Worm (Caenorhabditis elegans) whole organism, young adult: Measurements from ENCODE around the gene R10E9.3.

Experiments used
- B0019.2 ChIP-seq: fragments of 200-800 bp; sonication (Bioruptor generic); conservative IDR thresholded peaks from 2 replicates; pipeline ENCODE4 v1.3.6; 2022; ENCODE audit warnings: missing genetic modification reagents, missing genetic modification characterization, missing compliant biosample characterization
- B0261.1 ChIP-seq: sonication (generic microtip); optimal IDR thresholded peaks from 2 replicates; lab custom pipeline; 2016; ENCODE audit warnings: mild to moderate bottlenecking, missing genetic modification characterization, moderate library complexity, missing compliant biosample characterization
- C17E4.6 ChIP-seq: fragments of 200-800 bp; sonication (Bioruptor generic); IDR thresholded peaks from 2 replicates; pipeline ENCODE4 v1.3.6; 2022; ENCODE audit warnings: missing genetic modification reagents, missing genetic modification characterization, missing compliant biosample characterization
- K11D2.4 ChIP-seq: fragments of 200-800 bp; sonication (Bioruptor generic); IDR thresholded peaks from 2 replicates; pipeline ENCODE4 v1.3.6; 2022; ENCODE audit warnings: missing genetic modification reagents, missing genetic modification characterization, missing compliant biosample characterization
- K12H6.12 ChIP-seq: fragments of 200-800 bp; sonication (Bioruptor generic); optimal IDR thresholded peaks from 2 replicates; lab custom pipeline; 2018; ENCODE audit warnings: mild to moderate bottlenecking, missing genetic modification characterization, missing compliant biosample characterization
- T07F8.4 ChIP-seq: sonication (generic microtip); optimal IDR thresholded peaks from 2 replicates; lab custom pipeline; 2016; ENCODE audit warnings: mild to moderate bottlenecking, missing genetic modification characterization, moderate library complexity, missing compliant biosample characterization
- Y56A3A.18 ChIP-seq: fragments of 200-800 bp; sonication (Bioruptor generic); IDR thresholded peaks from 2 replicates; pipeline ENCODE4 v1.3.6; 2022; ENCODE audit warnings: missing genetic modification reagents, missing genetic modification characterization, missing compliant biosample characterization
- Y67H2A.10 ChIP-seq: fragments of 200-800 bp; sonication (Bioruptor generic); conservative IDR thresholded peaks from 2 replicates; pipeline ENCODE4 v1.3.6; 2022; ENCODE audit warnings: missing genetic modification reagents, missing genetic modification characterization, missing compliant biosample characterization
- aptf-2 ChIP-seq: fragments of 200-800 bp; sonication (Bioruptor generic); conservative IDR thresholded peaks from 2 replicates; pipeline ENCODE4 v1.3.6; 2022; ENCODE audit warnings: missing genetic modification reagents, missing genetic modification characterization, missing compliant biosample characterization
- atf-7 ChIP-seq: sonication (generic microtip); optimal IDR thresholded peaks from 2 replicates; lab custom pipeline; 2017; ENCODE audit warnings: mild to moderate bottlenecking, missing genetic modification characterization, missing compliant biosample characterization
- attf-5 ChIP-seq: fragments of 200-800 bp; sonication (Bioruptor generic); optimal IDR thresholded peaks from 2 replicates; lab custom pipeline; 2018; ENCODE audit warnings: mild to moderate bottlenecking, missing genetic modification characterization, missing compliant biosample characterization
- attf-6 ChIP-seq: fragments of 200-800 bp; sonication (Bioruptor generic); IDR thresholded peaks from 2 replicates; pipeline ENCODE4 v1.3.6; 2022; ENCODE audit warnings: missing genetic modification reagents, missing genetic modification characterization, missing compliant biosample characterization
- bed-1 ChIP-seq: fragments of 200-800 bp; sonication (Bioruptor generic); IDR thresholded peaks from 2 replicates; pipeline ENCODE4 v1.3.6; 2022; ENCODE audit warnings: missing genetic modification reagents, missing genetic modification characterization, missing compliant biosample characterization
- bed-2 ChIP-seq: fragments of 200-800 bp; sonication (Bioruptor generic); IDR thresholded peaks from 2 replicates; pipeline ENCODE4 v1.3.6; 2022; ENCODE audit warnings: missing genetic modification reagents, missing genetic modification characterization, missing compliant biosample characterization
- ceh-27 ChIP-seq: fragments of 200-800 bp; sonication (Bioruptor generic); optimal IDR thresholded peaks from 2 replicates; lab custom pipeline; 2018; ENCODE audit warnings: mild to moderate bottlenecking, missing genetic modification characterization, moderate library complexity, missing compliant biosample characterization
- ceh-91 ChIP-seq: fragments of 200-800 bp; sonication (Bioruptor generic); IDR thresholded peaks from 2 replicates; pipeline ENCODE4 v1.3.6; 2022; ENCODE audit warnings: missing genetic modification reagents, missing genetic modification characterization, missing compliant biosample characterization
- dpl-1 ChIP-seq: fragments of 150-350 bp; optimal IDR thresholded peaks from 2 replicates; lab custom pipeline; 2014; ENCODE audit warnings: missing biosample characterization, missing genetic modification reagents, missing genetic modification characterization
- egrh-3 ChIP-seq: fragments of 200-800 bp; sonication (Bioruptor generic); IDR thresholded peaks from 2 replicates; pipeline ENCODE4 v1.3.6; 2022; ENCODE audit warnings: missing genetic modification reagents, missing genetic modification characterization, missing compliant biosample characterization
- fkh-3 ChIP-seq: sonication (generic microtip); optimal IDR thresholded peaks from 2 replicates; lab custom pipeline; 2016; ENCODE audit warnings: mild to moderate bottlenecking, missing genetic modification characterization, missing compliant biosample characterization
- hlh-26 ChIP-seq: fragments of 200-800 bp; sonication (Bioruptor generic); conservative IDR thresholded peaks from 2 replicates; pipeline ENCODE4 v1.3.6; 2022; ENCODE audit warnings: missing genetic modification reagents, missing genetic modification characterization, missing compliant biosample characterization
- hmg-20 ChIP-seq: fragments of 200-800 bp; sonication (Bioruptor generic); IDR thresholded peaks from 2 replicates; pipeline ENCODE4 v1.3.6; 2022; ENCODE audit warnings: missing genetic modification reagents, missing genetic modification characterization, missing compliant biosample characterization
- hrde-1 ChIP-seq: sonication (generic microtip); optimal IDR thresholded peaks from 2 replicates; lab custom pipeline; 2016; ENCODE audit warnings: missing genetic modification characterization, mild to moderate bottlenecking, missing compliant biosample characterization, moderate library complexity, missing genotype, missing genetic modification reagents, borderline replicate concordance
- lag-1 ChIP-seq: fragments of 200-800 bp; sonication (Bioruptor generic); IDR thresholded peaks from 2 replicates; pipeline ENCODE4 v1.3.6; 2022; ENCODE audit warnings: missing genetic modification reagents, missing genetic modification characterization, missing compliant biosample characterization
- let-526 ChIP-seq: fragments of 200-800 bp; sonication (Bioruptor generic); IDR thresholded peaks from 2 replicates; pipeline ENCODE4 v1.3.6; 2022; ENCODE audit warnings: missing genetic modification reagents, missing genetic modification characterization, missing compliant biosample characterization
- let-607 ChIP-seq, 2 experiments: fragments of 200-800 bp in 1 of 2; sonication (Bioruptor generic) in 1 of 2; sonication (generic microtip) in 1 of 2; optimal IDR thresholded peaks; 2 replicates each; lab custom pipeline; 2016 to 2018; ENCODE audit warnings: mild to moderate bottlenecking in 2 of 2, missing compliant biosample characterization in 2 of 2, missing genetic modification characterization in 2 of 2, moderate library complexity in 2 of 2, missing genotype in 1 of 2
- lin-35 ChIP-seq, 3 experiments: fragments of 150-350 bp in 2 of 3; sonication (generic microtip) in 1 of 3; optimal IDR thresholded peaks; 2 replicates each; lab custom pipeline; 2014 to 2018; ENCODE audit warnings: missing biosample characterization in 3 of 3, missing genetic modification characterization in 3 of 3, missing genetic modification reagents in 3 of 3
- madf-10 ChIP-seq: sonication (generic microtip); optimal IDR thresholded peaks from 2 replicates; lab custom pipeline; 2016; ENCODE audit warnings: mild to moderate bottlenecking, missing genetic modification characterization, missing compliant biosample characterization
- madf-3 ChIP-seq: fragments of 200-800 bp; sonication (Bioruptor generic); IDR thresholded peaks from 2 replicates; pipeline ENCODE4 v1.3.6; 2022; ENCODE audit warnings: missing genetic modification reagents, missing genetic modification characterization, missing compliant biosample characterization
- madf-6 ChIP-seq: fragments of 200-800 bp; sonication (Bioruptor generic); IDR thresholded peaks from 2 replicates; pipeline ENCODE4 v1.3.6; 2022; ENCODE audit warnings: missing genetic modification reagents, missing genetic modification characterization, missing compliant biosample characterization
- mxl-1 ChIP-seq: sonication (generic microtip); optimal IDR thresholded peaks from 2 replicates; lab custom pipeline; 2016; ENCODE audit warnings: missing genetic modification characterization, missing compliant biosample characterization
- nhr-27 ChIP-seq: fragments of 200-800 bp; sonication (Bioruptor generic); optimal IDR thresholded peaks from 2 replicates; lab custom pipeline; 2018; ENCODE audit warnings: mild to moderate bottlenecking, missing genetic modification characterization, moderate library complexity, missing compliant biosample characterization
- rec-8 ChIP-seq, 2 experiments: sonication (generic microtip); optimal IDR thresholded peaks; 2 replicates each; lab custom pipeline; 2016; ENCODE audit warnings: mild to moderate bottlenecking in 2 of 2, missing genetic modification characterization in 2 of 2, missing genetic modification reagents in 2 of 2, missing genotype in 2 of 2, missing biosample characterization in 1 of 2, missing compliant biosample characterization in 1 of 2, moderate library complexity in 1 of 2
- sdz-38 ChIP-seq: sonication (generic microtip); optimal IDR thresholded peaks from 2 replicates; lab custom pipeline; 2016; ENCODE audit warnings: missing genotype, missing genetic modification characterization, missing compliant biosample characterization
- sea-2 ChIP-seq: fragments of 200-800 bp; sonication (Bioruptor generic); IDR thresholded peaks from 2 replicates; pipeline ENCODE4 v1.3.6; 2022; ENCODE audit warnings: missing genetic modification characterization, missing compliant biosample characterization
- snpc-1.1 ChIP-seq: sonication (generic microtip); optimal IDR thresholded peaks from 2 replicates; lab custom pipeline; 2017; ENCODE audit warnings: missing genetic modification characterization, mild to moderate bottlenecking, missing compliant biosample characterization, antibody characterized with exemption, moderate library complexity, missing genotype, missing genetic modification reagents; ENCODE audit not compliant: insufficient read depth
- snpc-1.3 ChIP-seq: sonication (generic microtip); optimal IDR thresholded peaks from 2 replicates; lab custom pipeline; 2017; ENCODE audit warnings: missing genetic modification characterization, mild to moderate bottlenecking, missing compliant biosample characterization, antibody characterized with exemption, moderate library complexity, missing genotype, missing genetic modification reagents; ENCODE audit not compliant: insufficient read depth
- unc-62 ChIP-seq: fragments of 150-350 bp; optimal IDR thresholded peaks from 2 replicates; lab custom pipeline; 2014; ENCODE audit warnings: missing biosample characterization, missing genetic modification reagents, missing genetic modification characterization
- xnd-1 ChIP-seq: sonication (generic microtip); optimal IDR thresholded peaks from 2 replicates; lab custom pipeline; 2016; ENCODE audit warnings: missing genotype, missing genetic modification reagents, missing genetic modification characterization, missing compliant biosample characterization
- zfh-2 ChIP-seq: fragments of 200-800 bp; sonication (Bioruptor generic); conservative IDR thresholded peaks from 2 replicates; pipeline ENCODE4 v1.3.6; 2022; ENCODE audit warnings: missing genetic modification reagents, missing genetic modification characterization, missing compliant biosample characterization
- ztf-18 ChIP-seq: sonication (generic microtip); optimal IDR thresholded peaks from 2 replicates; lab custom pipeline; 2016; ENCODE audit warnings: missing genotype, mild to moderate bottlenecking, missing genetic modification characterization, missing compliant biosample characterization
- ztf-3 ChIP-seq: fragments of 200-800 bp; sonication (Bioruptor generic); optimal IDR thresholded peaks from 2 replicates; lab custom pipeline; 2018; ENCODE audit warnings: mild to moderate bottlenecking, missing genetic modification characterization, missing compliant biosample characterization

The R10E9.3 gene

DNA sequence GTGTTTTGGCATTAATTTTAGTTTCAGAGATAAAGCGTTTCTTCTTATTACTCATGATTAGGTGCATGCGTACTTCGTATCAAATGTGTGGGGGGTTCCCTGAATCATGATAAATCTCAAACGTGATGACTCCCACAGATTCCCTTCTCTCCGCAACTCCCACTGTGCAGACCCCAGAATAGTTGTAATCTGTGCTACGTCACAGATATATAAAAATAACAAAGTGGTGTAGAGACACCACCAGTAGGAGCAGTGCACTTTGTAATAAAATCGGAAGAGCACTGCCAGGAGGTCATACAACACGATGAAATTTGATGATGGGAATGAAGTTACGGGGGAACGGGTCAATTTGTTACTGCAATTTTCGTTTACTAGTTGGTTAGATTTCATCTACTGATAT lies 31.3 kb downstream of the R10E9.3 start:
- no peak for TF ChIP-seq lag-1
- TF ChIP-seq K11D2.4: no peak
- TF ChIP-seq hmg-20 (GFP tag; lab: Robert Waterston, UW): no peak
- TF ChIP-seq B0019.2: no peak
- no peak for TF ChIP-seq zfh-2 (GFP tag; lab: Robert Waterston, UW)
- TF ChIP-seq attf-5 (GFP tag; lab: Kevin White, UChicago): no peak
- no peak for TF ChIP-seq attf-6
- TF ChIP-seq ztf-18: no peak
- TF ChIP-seq xnd-1: no peak
- TF ChIP-seq mxl-1: no peak
- no peak for TF ChIP-seq rec-8 (tag; optimal IDR thresholded peaks at IDR 0.05; lab: Kevin White, UChicago)
- TF ChIP-seq bed-1 (GFP tag; lab: Robert Waterston, UW): no peak
- TF ChIP-seq madf-3: no peak
- TF ChIP-seq, all 124 proteins: peak for 0

DNA sequence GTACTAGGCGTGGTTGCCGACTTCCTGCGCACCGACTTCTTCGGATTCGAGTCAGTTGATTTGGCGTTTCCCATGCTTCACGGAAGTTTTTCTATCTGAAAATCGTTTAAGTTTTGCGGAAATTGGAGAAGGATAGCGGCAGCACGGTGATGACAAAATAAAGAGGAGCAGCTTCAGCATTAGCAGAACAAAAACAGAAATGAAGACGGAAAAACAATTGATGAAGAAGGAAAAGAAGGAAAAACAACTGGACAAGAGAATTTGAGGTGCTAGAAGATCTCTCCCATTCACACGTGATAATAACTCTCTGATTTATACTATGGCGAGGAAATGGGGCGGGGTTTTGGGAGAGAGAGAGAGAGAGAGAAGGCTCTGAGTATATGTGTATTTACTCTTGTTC lies 32.1 kb downstream of the R10E9.3 start, which contains the start of gene glb-11:
glb-11 (minus strand) TSS at position 101 of the 400 bp plus-strand sequence.
- TF ChIP-seq lin-35 (GFP tag; optimal IDR thresholded peaks at IDR 0.05; lab: Kevin White, UChicago) (no peak), snpc-1.1 (no peak), xnd-1 (no peak), sea-2 (GFP tag; lab: Robert Waterston, UW) (no peak), sdz-38 (tag; lab: Kevin White, UChicago) (no peak), let-607 (tag; optimal IDR thresholded peaks at IDR 0.05; lab: Kevin White, UChicago) (no peak), snpc-1.3 (tag; lab: Kevin White, UChicago) (no peak), ceh-91 (GFP tag; lab: Robert Waterston, UW) (no peak), let-526 (GFP tag; lab: Robert Waterston, UW) (no peak), Y67H2A.10 (GFP tag; lab: Robert Waterston, UW) (no peak), madf-6 (GFP tag; lab: Robert Waterston, UW) (no peak), B0261.1 (tag; lab: Kevin White, UChicago) (no peak), hlh-26 (GFP tag; lab: Robert Waterston, UW) (no peak), Y56A3A.18 (GFP tag; lab: Robert Waterston, UW) (no peak), bed-2 (GFP tag; lab: Robert Waterston, UW) (no peak), bed-1 (GFP tag; lab: Robert Waterston, UW) (no peak), ztf-3 (no peak), dpl-1 (GFP tag; lab: Kevin White, UChicago) (no peak)
- TF ChIP-seq, all 124 proteins: peak for 0

DNA sequence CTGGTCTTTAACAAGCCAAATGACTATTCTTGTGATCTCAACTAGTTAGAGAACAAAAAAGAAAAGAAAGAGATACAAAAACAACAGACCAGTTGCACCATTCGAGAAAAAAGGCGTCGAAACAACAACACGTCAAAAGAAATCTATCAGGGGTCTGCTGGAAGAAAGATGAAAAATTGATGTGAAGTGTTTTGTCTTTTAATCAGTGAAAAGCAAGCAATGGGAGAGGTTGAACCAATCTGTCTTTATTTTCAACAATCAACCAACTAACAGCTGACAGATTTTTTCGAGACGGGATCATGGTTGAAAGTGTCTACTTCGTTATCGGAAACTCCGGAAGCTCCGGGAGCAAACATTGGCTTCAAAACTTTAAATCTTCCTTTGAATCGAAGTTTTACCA lies 34.4 kb downstream of the R10E9.3 start:
- TF ChIP-seq C17E4.6 (GFP tag; lab: Robert Waterston, UW) (no peak), nhr-27 (tag; lab: Kevin White, UChicago) (no peak), lag-1 (no peak), madf-10 (tag; lab: Kevin White, UChicago) (no peak), aptf-2 (GFP tag; lab: Robert Waterston, UW) (no peak), egrh-3 (GFP tag; lab: Robert Waterston, UW) (no peak), unc-62 (GFP tag; lab: Kevin White, UChicago) (no peak), ztf-18 (no peak), T07F8.4 (tag; lab: Kevin White, UChicago) (no peak), fkh-3 (no peak), hrde-1 (no peak), mxl-1 (no peak), ceh-27 (no peak), K12H6.12 (tag; lab: Kevin White, UChicago) (no peak), atf-7 (tag; lab: Kevin White, UChicago) (no peak)
- TF ChIP-seq, all 124 proteins: peak for 0
